Worm (Caenorhabditis elegans) whole organism, L4 larva: ENCODE data around the gene daf-5.

ENCODE experiments used
- D1046.2 ChIP-seq: fragments of 200-800 bp; sonication (Bioruptor generic); IDR thresholded peaks from 2 replicates; pipeline ENCODE4 v1.3.6; 2022; ENCODE audit warnings: missing genetic modification characterization, missing compliant biosample characterization
- F44E2.7 ChIP-seq: fragments of 200-800 bp; sonication (Bioruptor generic); IDR thresholded peaks from 2 replicates; pipeline ENCODE4 v2.1.2; 2022; ENCODE audit warnings: missing genetic modification characterization, missing compliant biosample characterization
- aha-1 ChIP-seq: fragments of 150-350 bp; peaks from one replicate; lab custom pipeline; 2014; ENCODE audit warnings: missing biosample characterization, missing genetic modification characterization
- ama-1 ChIP-seq: fragments of 150-350 bp; optimal IDR thresholded peaks from 2 replicates; lab custom pipeline; 2014; ENCODE audit warnings: inconsistent platforms, mixed read lengths
- ceh-62 ChIP-seq: sonication (generic microtip); optimal IDR thresholded peaks from 2 replicates; lab custom pipeline; 2017; ENCODE audit warnings: missing biosample characterization, missing genetic modification characterization
- cey-2 ChIP-seq: sonication (generic microtip); optimal IDR thresholded peaks from 3 replicates; lab custom pipeline; 2017; ENCODE audit warnings: missing genetic modification characterization, mild to moderate bottlenecking, missing compliant biosample characterization, antibody characterized with exemption, borderline replicate concordance; ENCODE audit not compliant: insufficient read depth
- daf-16 ChIP-seq, 3 experiments: sonication (generic microtip); optimal IDR thresholded peaks; 2 replicates each; lab custom pipeline; 2016 to 2017; ENCODE audit warnings: missing genetic modification characterization in 3 of 3, missing genetic modification reagents in 3 of 3, mild to moderate bottlenecking in 2 of 3, missing compliant biosample characterization in 2 of 3, missing biosample characterization in 1 of 3, moderate library complexity in 1 of 3
- dmd-6 ChIP-seq: fragments of 200-800 bp; sonication (Bioruptor generic); IDR thresholded peaks from 2 replicates; pipeline ENCODE4 v1.3.6; 2022; ENCODE audit warnings: missing genetic modification reagents, missing genetic modification characterization, missing compliant biosample characterization
- dpl-1 ChIP-seq: fragments of 150-350 bp; optimal IDR thresholded peaks from 2 replicates; lab custom pipeline; 2014; ENCODE audit warnings: missing biosample characterization, missing genetic modification reagents, missing genetic modification characterization
- dve-1 ChIP-seq: sonication (generic microtip); optimal IDR thresholded peaks from 2 replicates; lab custom pipeline; 2017; ENCODE audit warnings: antibody characterized with exemption, mild to moderate bottlenecking, missing genetic modification characterization, missing compliant biosample characterization; ENCODE audit not compliant: insufficient read depth
- fos-1 ChIP-seq: fragments of 150-350 bp; optimal IDR thresholded peaks from 2 replicates; lab custom pipeline; 2014; ENCODE audit warnings: missing biosample characterization, missing genetic modification characterization
- hif-1 ChIP-seq, 2 experiments: sonication (generic microtip); optimal IDR thresholded peaks; 2 replicates each; lab custom pipeline; 2016 to 2017; ENCODE audit warnings: missing compliant biosample characterization in 2 of 2, missing genetic modification characterization in 2 of 2, missing genetic modification reagents in 2 of 2, missing genotype in 2 of 2, mild to moderate bottlenecking in 1 of 2
- hlh-11 ChIP-seq: fragments of 200-800 bp; sonication (Bioruptor generic); optimal IDR thresholded peaks from 2 replicates; lab custom pipeline; 2018; ENCODE audit warnings: mild to moderate bottlenecking, missing genetic modification characterization, missing compliant biosample characterization
- hlh-30 ChIP-seq: sonication (generic microtip); optimal IDR thresholded peaks from 2 replicates; lab custom pipeline; 2017; ENCODE audit warnings: antibody characterized with exemption, mild to moderate bottlenecking, missing genetic modification characterization, missing compliant biosample characterization; ENCODE audit not compliant: insufficient read depth
- lim-7 ChIP-seq: fragments of 200-800 bp; sonication (Bioruptor generic); IDR thresholded peaks from 2 replicates; pipeline ENCODE4 v1.3.6; 2022; ENCODE audit warnings: missing genetic modification characterization, missing compliant biosample characterization
- lin-13 ChIP-seq: fragments of 150-350 bp; optimal IDR thresholded peaks from 2 replicates; lab custom pipeline; 2014; ENCODE audit warnings: missing biosample characterization, missing genetic modification reagents, missing genetic modification characterization
- lsy-2 ChIP-seq, 2 experiments: fragments of 150-350 bp in 1 of 2; sonication (generic microtip) in 1 of 2; optimal IDR thresholded peaks; 2 replicates each; lab custom pipeline; 2014 to 2017; ENCODE audit warnings: missing biosample characterization in 2 of 2, missing genetic modification characterization in 2 of 2
- mdl-1 ChIP-seq, 2 experiments: fragments of 150-350 bp in 1 of 2; sonication (generic microtip) in 1 of 2; optimal IDR thresholded peaks; 2 replicates each; lab custom pipeline; 2014 to 2017; ENCODE audit warnings: missing biosample characterization in 2 of 2, missing genetic modification characterization in 2 of 2
- mep-1 ChIP-seq: fragments of 150-350 bp; sonication (generic microtip); optimal IDR thresholded peaks from 3 replicates; lab custom pipeline; 2014; ENCODE audit warnings: missing biosample characterization, missing genetic modification characterization
- mes-2 ChIP-seq: sonication (generic microtip); optimal IDR thresholded peaks from 2 replicates; lab custom pipeline; 2016; ENCODE audit warnings: missing genotype, mild to moderate bottlenecking, missing genetic modification characterization, missing compliant biosample characterization; ENCODE audit not compliant: poor library complexity, severe bottlenecking
- mxl-3 ChIP-seq: fragments of 200-800 bp; sonication (Bioruptor generic); optimal IDR thresholded peaks from 2 replicates; lab custom pipeline; 2018; ENCODE audit warnings: mild to moderate bottlenecking, missing genetic modification characterization, missing compliant biosample characterization
- nhr-10 ChIP-seq: fragments of 150-350 bp; optimal IDR thresholded peaks from 2 replicates; lab custom pipeline; 2014; ENCODE audit warnings: missing biosample characterization, missing genetic modification characterization
- nhr-102 ChIP-seq: sonication (generic microtip); optimal IDR thresholded peaks from 2 replicates; lab custom pipeline; 2016; ENCODE audit warnings: mild to moderate bottlenecking, missing genetic modification characterization, moderate library complexity, missing compliant biosample characterization
- nhr-28 ChIP-seq: fragments of 150-350 bp; optimal IDR thresholded peaks from 2 replicates; lab custom pipeline; 2014; ENCODE audit warnings: missing biosample characterization, missing genetic modification characterization
- nhr-42 ChIP-seq: fragments of 200-800 bp; sonication (Bioruptor generic); IDR thresholded peaks from 2 replicates; pipeline ENCODE4 v1.3.6; 2022; ENCODE audit warnings: missing genetic modification characterization, missing compliant biosample characterization
- nhr-48 ChIP-seq: sonication (generic microtip); optimal IDR thresholded peaks from 2 replicates; lab custom pipeline; 2016; ENCODE audit warnings: mild to moderate bottlenecking, missing genetic modification characterization, missing compliant biosample characterization
- nhr-77 ChIP-seq: fragments of 150-350 bp; optimal IDR thresholded peaks from 2 replicates; lab custom pipeline; 2014; ENCODE audit warnings: missing biosample characterization, missing genetic modification characterization
- pqm-1 ChIP-seq: sonication (generic microtip); optimal IDR thresholded peaks from 2 replicates; lab custom pipeline; 2017; ENCODE audit warnings: missing biosample characterization, missing genetic modification characterization
- skn-1 ChIP-seq: fragments of 150-350 bp; optimal IDR thresholded peaks from 2 replicates; lab custom pipeline; 2014; ENCODE audit warnings: missing biosample characterization, missing genetic modification characterization
- tra-1 ChIP-seq: fragments of 200-800 bp; sonication (Bioruptor generic); IDR thresholded peaks from 2 replicates; pipeline ENCODE4 v1.3.6; 2022; ENCODE audit warnings: missing genetic modification reagents, missing genetic modification characterization, missing compliant biosample characterization
- unc-62 ChIP-seq, 3 experiments: fragments of 150-350 bp in 1 of 3; sonication (generic microtip); optimal IDR thresholded peaks in 2 of 3; peaks in 1 of 3; 1 replicate in 1 of 3; 2 replicates in 2 of 3; lab custom pipeline; 2014 to 2017; ENCODE audit warnings: missing biosample characterization in 3 of 3, missing genetic modification characterization in 3 of 3, missing genetic modification reagents in 3 of 3, missing genotype in 1 of 3
- zip-2 ChIP-seq: fragments of 150-350 bp; optimal IDR thresholded peaks from 2 replicates; lab custom pipeline; 2014; ENCODE audit warnings: missing biosample characterization, missing genetic modification characterization
- ztf-11 ChIP-seq: fragments of 150-350 bp; optimal IDR thresholded peaks from 2 replicates; lab custom pipeline; 2014; ENCODE audit warnings: missing biosample characterization, missing genetic modification characterization

The daf-5 gene

ce11 chrII:14050506-14050905 is 1.6 kb downstream of the daf-5 start (continued):
- no peak for TF ChIP-seq ztf-11 (tag; lab: Kevin White, UChicago)
- TF ChIP-seq, all 104 proteins: peak for 36

- TF ChIP-seq ceh-62 (tag; lab: Kevin White, UChicago): no peak
- no peak for TF ChIP-seq daf-16 (GFP tag; optimal IDR thresholded peaks at IDR 0.05; lab: Kevin White, UChicago)
- TF ChIP-seq daf-16 (tag; optimal IDR thresholded peaks at IDR 0.05; lab: Kevin White, UChicago): peak; percentile 48
- 0 out of 2 replicates have a peak, but pooled peaks have one; percentile 39 for TF ChIP-seq tra-1 (GFP tag; lab: Robert Waterston, UW)
- TF ChIP-seq fos-1 (tag; lab: Kevin White, UChicago): no peak
- peak; percentile 67 for TF ChIP-seq hlh-30 (tag; lab: Kevin White, UChicago)
- no peak for TF ChIP-seq ama-1
- no peak for TF ChIP-seq D1046.2 (GFP tag; lab: Robert Waterston, UW)
- TF ChIP-seq nhr-10 (tag; lab: Kevin White, UChicago): no peak
- TF ChIP-seq mep-1 (tag; lab: Kevin White, UChicago): peak; percentile 12
- peak; percentile 26 for TF ChIP-seq dpl-1 (GFP tag; lab: Kevin White, UChicago)
- peak; percentile 96 for TF ChIP-seq nhr-77 (tag; lab: Kevin White, UChicago)
- peak; percentile 91 for TF ChIP-seq hlh-11 (tag; lab: Kevin White, UChicago)
- TF ChIP-seq unc-62 (GFP tag; optimal IDR thresholded peaks at IDR 0.05 in 1 of 2; lab: Kevin White, UChicago): peak in 1 of 2 experiments; percentile 67
- TF ChIP-seq unc-62 (tag; optimal IDR thresholded peaks at IDR 0.05; lab: Kevin White, UChicago): no peak
- TF ChIP-seq pqm-1 (tag; lab: Kevin White, UChicago): peak; percentile 82
- peak; percentile 72 for TF ChIP-seq nhr-48
- TF ChIP-seq zip-2: no peak
- TF ChIP-seq mes-2: peak; percentile 66
- peak; percentile 15 for TF ChIP-seq lin-13 (GFP tag; lab: Kevin White, UChicago)
- no peak for TF ChIP-seq F44E2.7 (GFP tag; lab: Robert Waterston, UW)
- peak; percentile 98 for TF ChIP-seq nhr-28 (tag; lab: Kevin White, UChicago)
- TF ChIP-seq aha-1: peak; percentile 94
- peak; percentile 66 for TF ChIP-seq dve-1 (tag; lab: Kevin White, UChicago)
- TF ChIP-seq skn-1 (tag; lab: Kevin White, UChicago): no peak
- TF ChIP-seq dmd-6: peak; percentile 92
- TF ChIP-seq hif-1 (tag; optimal IDR thresholded peaks at IDR 0.05; lab: Kevin White, UChicago): peak in 1 of 2 experiments; percentile 15
- TF ChIP-seq lim-7 (GFP tag; lab: Robert Waterston, UW): no peak
- TF ChIP-seq mxl-3 (GFP tag; lab: Kevin White, UChicago): peak; percentile 83
- peak; percentile 56 to 91 for TF ChIP-seq mdl-1 (tag; optimal IDR thresholded peaks at IDR 0.05; lab: Kevin White, UChicago)
- peak in 1 of 2 experiments; percentile 60 for TF ChIP-seq lsy-2 (tag; optimal IDR thresholded peaks at IDR 0.05; lab: Kevin White, UChicago)
Measured at ce11 chrII:14049097-14049496, 3.0 kb downstream of the daf-5 start.

ce11 chrII:14046491-14046890 is 5.6 kb downstream of the daf-5 start:
- TF ChIP-seq daf-16 (GFP tag; optimal IDR thresholded peaks at IDR 0.05; lab: Kevin White, UChicago) (peak in 1 of 2 experiments; percentile 28), daf-16 (tag; optimal IDR thresholded peaks at IDR 0.05; lab: Kevin White, UChicago) (no peak), nhr-28 (tag; lab: Kevin White, UChicago) (peak; percentile 22), cey-2 (tag; lab: Kevin White, UChicago) (no peak), D1046.2 (GFP tag; lab: Robert Waterston, UW) (peak; percentile 63; the same call in 1 of the 2 replicates), nhr-42 (GFP tag; lab: Robert Waterston, UW) (0 out of 2 replicates have a peak, but pooled peaks have one; percentile 21)
- TF ChIP-seq, all 104 proteins: peak for 4

- TF ChIP-seq aha-1: peak; percentile 50
- no peak for TF ChIP-seq nhr-102 (tag; lab: Kevin White, UChicago)
- TF ChIP-seq nhr-28 (tag; lab: Kevin White, UChicago): no peak
Measured at ce11 chrII:14045934-14046470, 6.1 kb downstream of the daf-5 start.
